Fruit fly (Drosophila melanogaster): ENCODE data around the gene CG44085.

Gene CG44085

dm6 chr2L:13222225-13222648 is 38.6 kb upstream of the CG44085 start, which contains the start of the genes Ski6 and CG16812 (continued):
- TF ChIP-seq CG9797 (GFP tag; optimal IDR thresholded peaks at IDR 0.05), result peak; percentile 67
- peak; percentile 63 for TF ChIP-seq CG8388 (GFP tag; optimal IDR thresholded peaks at IDR 0.05)
- TF ChIP-seq Ravus (GFP tag; IDR thresholded peaks at IDR 0.05), result no peak; the same call in 1 of the 2 replicates
- TF ChIP-seq esg (GFP tag; conservative IDR thresholded peaks at IDR 0.05), result peak; percentile 43
- TF ChIP-seq CG17359 (tag; optimal IDR thresholded peaks at IDR 0.05), result peak; percentile 78
- peak; percentile 52; the same call in 1 of the 2 replicates for TF ChIP-seq CG11247 (GFP tag; IDR thresholded peaks at IDR 0.05)
- TF ChIP-seq CG7987 (GFP tag; optimal IDR thresholded peaks at IDR 0.05), result no peak
- TF ChIP-seq Dbx (GFP tag; IDR thresholded peaks at IDR 0.05), result peak; percentile 68
- peak; percentile 39 for TF ChIP-seq slou (GFP tag; optimal IDR thresholded peaks at IDR 0.05)
- peak; percentile 58 for TF ChIP-seq NfI (GFP tag; optimal IDR thresholded peaks at IDR 0.05)
- no peak for TF ChIP-seq sim (GFP tag; IDR thresholded peaks at IDR 0.05)
- TF ChIP-seq sc (optimal IDR thresholded peaks at IDR 0.05), result no peak
- TF ChIP-seq sc (GFP tag; optimal IDR thresholded peaks at IDR 0.05), result no peak
- peak; percentile 43 for TF ChIP-seq dm (GFP tag; optimal IDR thresholded peaks at IDR 0.05)
- no peak for TF ChIP-seq repo (GFP tag; optimal IDR thresholded peaks at IDR 0.05)
- TF ChIP-seq ewg (GFP tag; optimal IDR thresholded peaks at IDR 0.05), result peak; percentile 13
- TF ChIP-seq sug (tag; optimal IDR thresholded peaks at IDR 0.05), result no peak
- 0 out of 2 replicates have a peak, but pooled peaks have one; percentile 41 for TF ChIP-seq Rx (GFP tag; IDR thresholded peaks at IDR 0.05)
- TF ChIP-seq Atf3 (GFP tag; optimal IDR thresholded peaks at IDR 0.05), result no peak
- TF ChIP-seq ftz-f1 (GFP tag; optimal IDR thresholded peaks at IDR 0.05), result no peak
- peak; percentile 20 for TF ChIP-seq CG18476 (GFP tag; optimal IDR thresholded peaks at IDR 0.05)
- TF ChIP-seq croc (GFP tag; conservative IDR thresholded peaks at IDR 0.05), result no peak
- peak; percentile 78 for TF ChIP-seq CG9817 (tag; optimal IDR thresholded peaks at IDR 0.05)
- TF ChIP-seq trem (tag; optimal IDR thresholded peaks at IDR 0.05), result peak; percentile 89
- TF ChIP-seq cad (GFP tag; optimal IDR thresholded peaks at IDR 0.05), result no peak
- no peak for TF ChIP-seq hkb (optimal IDR thresholded peaks at IDR 0.05)
- peak; percentile 69 for TF ChIP-seq hkb (GFP tag; IDR thresholded peaks at IDR 0.05)
- TF ChIP-seq HLHmδ (GFP tag; optimal IDR thresholded peaks at IDR 0.05), result no peak
- no peak for TF ChIP-seq CG8359 (GFP tag; optimal IDR thresholded peaks at IDR 0.05; ENCODE audit: borderline replicate concordance)
- TF ChIP-seq CG16779 (GFP tag; IDR thresholded peaks at IDR 0.05), result peak; percentile 23; the same call in 1 of the 2 replicates
- peak; percentile 65 for TF ChIP-seq CG13287 (GFP tag; IDR thresholded peaks at IDR 0.05; ENCODE audit: partially characterized antibody)
- no peak for TF ChIP-seq tx (GFP tag; optimal IDR thresholded peaks at IDR 0.05)
- TF ChIP-seq Doc3 (GFP tag; IDR thresholded peaks at IDR 0.05; ENCODE audit: partially characterized antibody), result no peak; the same call in 2 of the 3 replicates
- no peak for TF ChIP-seq Optix (GFP tag; IDR thresholded peaks at IDR 0.05)
- TF ChIP-seq CG33213 (GFP tag; optimal IDR thresholded peaks at IDR 0.05), result peak; percentile 33
- no peak for TF ChIP-seq ash1 (GFP tag; optimal IDR thresholded peaks at IDR 0.05)
- no peak for TF ChIP-seq CG10274 (GFP tag; optimal IDR thresholded peaks at IDR 0.05)
- 0 out of 2 replicates have a peak, but pooled peaks have one; percentile 37 for TF ChIP-seq Scr (GFP tag; IDR thresholded peaks at IDR 0.05; ENCODE audit: partially characterized antibody)
- no peak for TF ChIP-seq sd (tag; optimal IDR thresholded peaks at IDR 0.05)
- no peak for TF ChIP-seq D (optimal IDR thresholded peaks at IDR 0.05)
- TF ChIP-seq D (GFP tag; optimal IDR thresholded peaks at IDR 0.05), result no peak
- peak; percentile 73 for TF ChIP-seq Rfx (GFP tag; IDR thresholded peaks at IDR 0.05)
- no peak for TF ChIP-seq pros (GFP tag; optimal IDR thresholded peaks at IDR 0.05)
- peak; percentile 66 for TF ChIP-seq tin (GFP tag; optimal IDR thresholded peaks at IDR 0.05)
- TF ChIP-seq hb (GFP tag; IDR thresholded peaks at IDR 0.05; ENCODE audit: partially characterized antibody), result no peak
- TF ChIP-seq CG12219 (GFP tag; optimal IDR thresholded peaks at IDR 0.05), result no peak
- no peak for TF ChIP-seq CG12744 (GFP tag; optimal IDR thresholded peaks at IDR 0.05)
- no peak for TF ChIP-seq ab (GFP tag; optimal IDR thresholded peaks at IDR 0.05)
- no peak for TF ChIP-seq tup (GFP tag; optimal IDR thresholded peaks at IDR 0.05)
- TF ChIP-seq grn (GFP tag; optimal IDR thresholded peaks at IDR 0.05), result no peak
- TF ChIP-seq CG4424 (GFP tag; optimal IDR thresholded peaks at IDR 0.05), result peak; percentile 63
- no peak for TF ChIP-seq Hey (tag; optimal IDR thresholded peaks at IDR 0.05)

All from whole organism, embryonic.